Worm (Caenorhabditis elegans): ENCODE measurements around the gene F13H10.9.
A peak's percentile ranks its signal among the peaks of the same experiment; 100 is the strongest.

Gene F13H10.9

ce11 chrIV:11021512-11022268, 20.0 kb downstream of the F13H10.9 start, which contains the start of gene mogs-1 (continued):
- TF ChIP-seq cebp-1 (GFP tag; IDR thresholded peaks at IDR 0.05) = no peak
- peak; percentile 39 for TF ChIP-seq cebp-1 (tag; optimal IDR thresholded peaks at IDR 0.05)
- TF ChIP-seq let-526 (GFP tag; IDR thresholded peaks at IDR 0.05) = no peak
- 0 out of 2 replicates have a peak, but pooled peaks have one; percentile 42 for TF ChIP-seq dox-1 (GFP tag; IDR thresholded peaks at IDR 0.05)
- TF ChIP-seq nhr-80 (tag; optimal IDR thresholded peaks at IDR 0.05) = peak; percentile 52
- no peak for TF ChIP-seq ceh-100 (GFP tag; IDR thresholded peaks at IDR 0.05)
- no peak for TF ChIP-seq ekl-4 (GFP tag; IDR thresholded peaks at IDR 0.05)
- TF ChIP-seq fkh-3 (tag; optimal IDR thresholded peaks at IDR 0.05) = no peak
- no peak for TF ChIP-seq unc-130 (GFP tag; optimal IDR thresholded peaks at IDR 0.05)
- peak; percentile 32; the same call in 1 of the 2 replicates for TF ChIP-seq B0336.3 (GFP tag; IDR thresholded peaks at IDR 0.05)
- peak; percentile 31 for TF ChIP-seq lin-54 (GFP tag; optimal IDR thresholded peaks at IDR 0.05)
- no peak for TF ChIP-seq ztf-22 (GFP tag; optimal IDR thresholded peaks at IDR 0.05)

DNA sequence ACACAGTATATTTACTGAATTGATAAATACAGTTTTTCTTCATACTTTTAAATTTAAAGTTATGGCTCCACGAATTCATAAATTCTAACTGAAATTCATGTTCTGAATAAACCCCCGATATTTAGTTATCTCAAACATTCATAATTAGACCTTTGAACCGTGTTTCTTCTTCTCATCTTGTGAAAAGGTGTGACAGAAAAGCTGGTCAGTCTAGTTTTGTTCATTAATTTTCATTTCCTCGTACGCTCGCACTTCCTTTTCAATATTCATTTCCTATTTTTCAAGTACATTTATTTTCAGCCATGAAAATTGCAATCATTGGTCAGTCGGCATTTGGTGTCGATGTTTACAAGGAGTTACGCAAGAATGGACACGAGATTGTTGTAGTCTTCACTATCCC, 20.6 kb downstream of the F13H10.9 start, which contains the start of gene alh-3:
Gene alh-3, plus strand, starts transcription at position 301 of the 400 bp plus-strand sequence.
- no peak for TF ChIP-seq hmg-1.2 (GFP tag; IDR thresholded peaks at IDR 0.05)
- TF ChIP-seq ama-1 (optimal IDR thresholded peaks at IDR 0.05) = peak; percentile 7
- TF ChIP-seq ama-1 (GFP tag; optimal IDR thresholded peaks at IDR 0.05) = no peak
- TF ChIP-seq F37B4.10 (GFP tag; IDR thresholded peaks at IDR 0.05) = no peak
- no peak for TF ChIP-seq unc-130 (GFP tag; optimal IDR thresholded peaks at IDR 0.05)
- no peak for TF ChIP-seq atf-7 (tag; optimal IDR thresholded peaks at IDR 0.05)
- no peak for TF ChIP-seq snpc-1.3 (tag; optimal IDR thresholded peaks at IDR 0.05; ENCODE audit: insufficient read depth)

DNA sequence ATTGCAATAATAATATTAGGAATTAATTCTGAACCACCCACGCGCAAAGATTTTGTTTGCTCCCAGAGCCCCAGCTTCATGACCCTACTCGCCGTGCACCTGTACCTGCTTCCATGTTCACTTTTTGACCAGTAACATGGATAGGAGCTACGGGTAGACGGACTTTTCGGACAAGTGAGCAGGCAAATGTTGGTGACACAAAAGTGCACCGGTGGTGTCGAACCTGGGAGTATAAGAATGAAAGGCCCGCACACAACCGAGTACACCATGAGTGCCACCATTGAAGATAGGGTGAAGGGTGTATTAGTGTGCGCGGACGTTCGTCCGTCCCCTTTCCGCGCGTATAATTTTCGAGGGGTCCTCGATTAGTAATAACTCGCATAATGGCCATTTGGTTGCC, 24.2 kb downstream of the F13H10.9 start:
- TF ChIP-seq ekl-4 (GFP tag; IDR thresholded peaks at IDR 0.05) = peak; percentile 88
- peak; percentile 87 for TF ChIP-seq attf-5 (GFP tag; optimal IDR thresholded peaks at IDR 0.05)
- TF ChIP-seq nfya-1 (tag; optimal IDR thresholded peaks at IDR 0.05; ENCODE audit: borderline replicate concordance, insufficient read depth) = no peak
- TF ChIP-seq dpff-1 (tag; optimal IDR thresholded peaks at IDR 0.05) = peak; percentile 86
- peak; percentile 51 for TF ChIP-seq nhr-179 (tag; optimal IDR thresholded peaks at IDR 0.05)
- peak; percentile 60 for TF ChIP-seq akir-1 (GFP tag; optimal IDR thresholded peaks at IDR 0.05)
- peak; percentile 93 for TF ChIP-seq athp-1 (tag; optimal IDR thresholded peaks at IDR 0.05)
- TF ChIP-seq Y95B8A.8 (GFP tag; IDR thresholded peaks at IDR 0.05) = no peak; the same call in 1 of the 2 replicates
- TF ChIP-seq C06A6.2 (GFP tag; conservative IDR thresholded peaks at IDR 0.05) = peak; percentile 63; the same call in 1 of the 2 replicates
- peak; percentile 77 for TF ChIP-seq attf-6 (GFP tag; IDR thresholded peaks at IDR 0.05)
- TF ChIP-seq F57A8.1 (GFP tag; optimal IDR thresholded peaks at IDR 0.05) = peak; percentile 95
- peak; percentile 95 for TF ChIP-seq hrde-1 (tag; optimal IDR thresholded peaks at IDR 0.05; ENCODE audit: borderline replicate concordance)
- TF ChIP-seq egl-44 (GFP tag; IDR thresholded peaks at IDR 0.05) = peak; percentile 78; the same call in 1 of the 2 replicates
- TF ChIP-seq B0261.1 (tag; optimal IDR thresholded peaks at IDR 0.05) = peak; percentile 89
- TF ChIP-seq ZK185.1 (tag; optimal IDR thresholded peaks at IDR 0.05; ENCODE audit: poor library complexity, severe bottlenecking) = peak; percentile 88
- TF ChIP-seq dpl-1 (GFP tag; optimal IDR thresholded peaks at IDR 0.05) = no peak
- no peak for TF ChIP-seq lag-1 (GFP tag; IDR thresholded peaks at IDR 0.05)
- peak; percentile 54 for TF ChIP-seq xnd-1 (tag; optimal IDR thresholded peaks at IDR 0.05)
- TF ChIP-seq ztf-18 (tag; optimal IDR thresholded peaks at IDR 0.05) = peak; percentile 82
- peak; percentile 85 for TF ChIP-seq let-526 (GFP tag; IDR thresholded peaks at IDR 0.05)
- peak; percentile 64; the same call in 1 of the 2 replicates for TF ChIP-seq cebp-2 (GFP tag; IDR thresholded peaks at IDR 0.05)
- peak; percentile 98 for TF ChIP-seq tbp1 (GFP tag; optimal IDR thresholded peaks at IDR 0.05)
- TF ChIP-seq K12H6.12 (tag; optimal IDR thresholded peaks at IDR 0.05) = peak; percentile 34
- peak; percentile 68 for TF ChIP-seq ztf-22 (GFP tag; optimal IDR thresholded peaks at IDR 0.05)
- TF ChIP-seq T07F8.4 (tag; optimal IDR thresholded peaks at IDR 0.05) = peak; percentile 88
- peak; percentile 76 for TF ChIP-seq somi-1 (GFP tag; optimal IDR thresholded peaks at IDR 0.05)
- TF ChIP-seq chd-7 (tag; optimal IDR thresholded peaks at IDR 0.05) = peak; percentile 96
- TF ChIP-seq dox-1 (GFP tag; IDR thresholded peaks at IDR 0.05) = peak; percentile 93
- peak; percentile 55; the same call in 1 of the 2 replicates for TF ChIP-seq madf-8 (GFP tag; conservative IDR thresholded peaks at IDR 0.05)
- TF ChIP-seq bed-2 (GFP tag; IDR thresholded peaks at IDR 0.05) = peak; percentile 72; the same call in 1 of the 2 replicates
